Fruit fly (Drosophila melanogaster): ENCODE data around the gene Pvr.

Pvr gene

DNA sequence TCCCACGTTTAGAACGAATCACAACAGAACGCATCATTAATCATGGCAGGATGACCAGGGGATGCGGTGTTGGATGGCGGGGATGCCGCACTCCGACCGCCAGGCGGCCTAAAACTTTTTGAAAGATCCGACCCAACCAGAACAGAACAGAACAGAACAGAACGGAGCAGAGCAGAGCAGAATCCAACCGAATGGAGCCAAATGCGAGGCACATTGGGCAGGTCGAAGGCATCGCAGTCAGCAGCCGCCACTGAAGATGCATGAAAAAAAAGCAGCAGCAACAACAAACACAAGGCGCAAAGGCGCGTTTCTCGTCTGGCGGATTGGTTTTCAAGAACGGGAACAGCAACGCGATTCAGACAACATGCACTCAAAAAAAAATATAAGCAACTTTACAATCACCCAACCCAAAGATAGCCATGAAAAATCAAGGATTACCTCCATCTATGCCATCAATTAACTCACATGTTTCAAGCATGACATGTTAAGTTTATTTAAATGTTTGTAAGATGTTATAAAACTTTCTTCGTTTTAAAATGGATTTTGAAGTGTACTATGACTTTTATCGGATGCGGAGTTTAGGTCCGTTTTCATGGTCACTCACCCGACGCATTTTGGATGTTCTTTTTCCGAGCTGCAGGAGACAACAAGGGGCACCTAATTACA is 39.9 kb upstream of the Pvr start (continued):
- peak; percentile 96 for TF ChIP-seq woc (GFP tag; optimal IDR thresholded peaks at IDR 0.05)
- TF ChIP-seq Sp1 (GFP tag; optimal IDR thresholded peaks at IDR 0.05): peak; percentile 96

DNA sequence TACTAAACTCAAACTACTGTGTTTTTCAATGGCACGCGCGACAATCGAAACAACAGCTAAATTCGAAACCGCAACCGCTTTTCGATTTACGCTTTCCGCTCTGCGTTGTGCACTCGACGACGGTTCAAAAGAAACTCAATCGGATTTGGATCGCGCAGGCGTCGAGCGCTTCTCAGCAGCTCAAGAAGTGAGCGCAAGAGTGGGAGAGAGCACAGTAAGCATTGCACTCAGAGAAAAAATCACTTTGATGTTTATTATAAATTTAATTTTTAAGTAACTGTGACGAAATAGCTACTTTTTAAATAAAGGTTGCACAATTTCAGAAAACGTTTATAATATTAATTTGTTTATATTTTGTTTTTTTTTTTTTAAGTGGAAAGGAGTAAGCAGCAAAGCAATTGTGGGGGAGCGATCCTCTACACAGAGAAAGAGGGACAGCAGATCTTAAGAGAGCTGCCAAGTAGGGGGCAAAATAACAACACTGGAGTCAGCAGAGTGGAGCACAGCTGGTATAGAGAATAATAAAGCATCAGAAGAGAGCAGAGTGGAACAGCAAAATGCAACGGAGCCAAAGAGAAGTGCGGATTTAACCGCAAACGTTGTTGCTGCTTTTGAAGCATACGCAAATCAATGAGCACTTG is 38.0 kb upstream of the Pvr start:
- TF ChIP-seq CrebA (GFP tag; optimal IDR thresholded peaks at IDR 0.05; ENCODE audit: borderline replicate concordance) (peak; percentile 94), CG32264 (GFP tag; optimal IDR thresholded peaks at IDR 0.05) (peak; percentile 86), sage (GFP tag; optimal IDR thresholded peaks at IDR 0.05) (peak; percentile 98), fru (GFP tag; optimal IDR thresholded peaks at IDR 0.05) (peak; percentile 98), tai (GFP tag; optimal IDR thresholded peaks at IDR 0.05) (peak; percentile 93), Hr83 (GFP tag; optimal IDR thresholded peaks at IDR 0.05; ENCODE audit: poor library complexity, severe bottlenecking) (peak; percentile 0), foxo (GFP tag; optimal IDR thresholded peaks at IDR 0.05) (peak; percentile 50 to 99), dmrt93B (GFP tag; optimal IDR thresholded peaks at IDR 0.05) (peak; percentile 94), rgr (GFP tag; optimal IDR thresholded peaks at IDR 0.05) (peak; percentile 99), jim (GFP tag; optimal IDR thresholded peaks at IDR 0.05) (no peak), woc (GFP tag; optimal IDR thresholded peaks at IDR 0.05) (peak; percentile 95), psq (GFP tag; optimal IDR thresholded peaks at IDR 0.05) (peak; percentile 98), Mio (GFP tag; optimal IDR thresholded peaks at IDR 0.05) (peak; percentile 73), Jra (GFP tag; optimal IDR thresholded peaks at IDR 0.05) (peak; percentile 96), brk (GFP tag; optimal IDR thresholded peaks at IDR 0.05) (peak; percentile 99), h (GFP tag; optimal IDR thresholded peaks at IDR 0.05) (peak; percentile 99), Vsx2 (GFP tag; optimal IDR thresholded peaks at IDR 0.05; ENCODE audit: partially characterized antibody) (peak; percentile 7), sv (GFP tag; optimal IDR thresholded peaks at IDR 0.05) (peak; percentile 97), ey (GFP tag; optimal IDR thresholded peaks at IDR 0.05) (peak; percentile 97), CG9705 (GFP tag; optimal IDR thresholded peaks at IDR 0.05) (peak; percentile 94), Rel (GFP tag; optimal IDR thresholded peaks at IDR 0.05) (peak; percentile 98), Rel (tag; optimal IDR thresholded peaks at IDR 0.05) (peak; percentile 79), Hr78 (GFP tag; optimal IDR thresholded peaks at IDR 0.05) (no peak), N (GFP tag; optimal IDR thresholded peaks at IDR 0.05) (no peak), Dif (GFP tag; optimal IDR thresholded peaks at IDR 0.05; ENCODE audit: partially characterized antibody) (peak; percentile 78), OdsH (GFP tag; optimal IDR thresholded peaks at IDR 0.05) (peak; percentile 99), dl (GFP tag; optimal IDR thresholded peaks at IDR 0.05; ENCODE audit: insufficient read depth in 1 of 2, partially characterized antibody in 2 of 2) (peak; percentile 37 to 64), HLH106 (tag; optimal IDR thresholded peaks at IDR 0.05) (peak; percentile 96), Abd-B (GFP tag; optimal IDR thresholded peaks at IDR 0.05) (no peak), Hnf4 (GFP tag; optimal IDR thresholded peaks at IDR 0.05) (peak; percentile 98), Sp1 (GFP tag; optimal IDR thresholded peaks at IDR 0.05) (peak; percentile 99), GATAd (GFP tag; optimal IDR thresholded peaks at IDR 0.05) (peak; percentile 33), usp (GFP tag; optimal IDR thresholded peaks at IDR 0.05) (no peak), Myc (optimal IDR thresholded peaks at IDR 0.05) (no peak), dsf (GFP tag; optimal IDR thresholded peaks at IDR 0.05; ENCODE audit: borderline replicate concordance) (peak; percentile 92), br (GFP tag; optimal IDR thresholded peaks at IDR 0.05) (peak; percentile 98), Dfd (GFP tag; optimal IDR thresholded peaks at IDR 0.05) (peak; percentile 27), pan (optimal IDR thresholded peaks at IDR 0.05) (no peak), lola (GFP tag; optimal IDR thresholded peaks at IDR 0.05) (no peak)
